Worm (Caenorhabditis elegans) whole organism, L3 larva: ENCODE measurements around the gene F33A8.4.

Experiments used
- R02D3.7 ChIP-seq: fragments of 150-350 bp; optimal IDR thresholded peaks from 2 replicates; lab custom pipeline; 2014; ENCODE audit warnings: missing biosample characterization, missing genetic modification characterization
- ZK546.5 ChIP-seq: sonication (generic microtip); optimal IDR thresholded peaks from 2 replicates; lab custom pipeline; 2017; ENCODE audit warnings: missing biosample characterization, missing genetic modification characterization
- ama-1 ChIP-seq: fragments of 150-350 bp; optimal IDR thresholded peaks from 2 replicates; lab custom pipeline; 2018
- ceh-16 ChIP-seq: sonication (generic microtip); optimal IDR thresholded peaks from 2 replicates; lab custom pipeline; 2017; ENCODE audit warnings: missing biosample characterization, missing genetic modification characterization
- ceh-28 ChIP-seq: fragments of 150-350 bp; optimal IDR thresholded peaks from 2 replicates; lab custom pipeline; 2014; ENCODE audit warnings: missing biosample characterization, missing genetic modification reagents, missing genetic modification characterization
- ceh-82 ChIP-seq: fragments of 150-350 bp; optimal IDR thresholded peaks from 2 replicates; lab custom pipeline; 2014; ENCODE audit warnings: missing biosample characterization, missing genetic modification characterization
- ceh-9 ChIP-seq: sonication (generic microtip); optimal IDR thresholded peaks from 2 replicates; lab custom pipeline; 2018; ENCODE audit warnings: missing biosample characterization, missing genetic modification characterization
- daf-12 ChIP-seq: fragments of 150-350 bp; optimal IDR thresholded peaks from 2 replicates; lab custom pipeline; 2014; ENCODE audit warnings: missing biosample characterization, missing genetic modification reagents, missing genetic modification characterization
- egl-27 ChIP-seq: sonication (generic microtip); optimal IDR thresholded peaks from 4 replicates; lab custom pipeline; 2017; ENCODE audit warnings: missing biosample characterization, missing genetic modification reagents, missing genetic modification characterization
- egl-5 ChIP-seq: fragments of 150-350 bp; optimal IDR thresholded peaks from 2 replicates; lab custom pipeline; 2017; ENCODE audit warnings: missing biosample characterization, missing genetic modification reagents, missing genetic modification characterization, inconsistent platforms
- elt-1 ChIP-seq: fragments of 150-350 bp; optimal IDR thresholded peaks from 2 replicates; lab custom pipeline; 2014; ENCODE audit warnings: missing biosample characterization, missing genetic modification characterization
- elt-2 ChIP-seq: sonication (generic microtip); optimal IDR thresholded peaks from 2 replicates; lab custom pipeline; 2016; ENCODE audit warnings: missing genetic modification reagents, mild to moderate bottlenecking, missing genetic modification characterization, missing compliant biosample characterization
- elt-3 ChIP-seq, 3 experiments: fragments of 150-350 bp in 1 of 3; sonication (generic microtip) in 2 of 3; optimal IDR thresholded peaks; 2 replicates in 2 of 3; 4 replicates in 1 of 3; lab custom pipeline; 2014 to 2017; ENCODE audit warnings: missing biosample characterization in 3 of 3, missing genetic modification characterization in 3 of 3
- eor-1 ChIP-seq, 2 experiments: fragments of 150-350 bp; optimal IDR thresholded peaks; 2 replicates each; lab custom pipeline; 2014 to 2018; ENCODE audit warnings: missing biosample characterization in 2 of 2, missing genetic modification characterization in 2 of 2
- fkh-10 ChIP-seq: sonication (generic microtip); optimal IDR thresholded peaks from 2 replicates; lab custom pipeline; 2017; ENCODE audit warnings: missing biosample characterization, missing genetic modification reagents, missing genetic modification characterization
- fkh-2 ChIP-seq: fragments of 150-350 bp; optimal IDR thresholded peaks from 2 replicates; lab custom pipeline; 2014; ENCODE audit warnings: missing biosample characterization, missing genetic modification reagents, missing genetic modification characterization
- fos-1 ChIP-seq: fragments of 150-350 bp; optimal IDR thresholded peaks from 2 replicates; lab custom pipeline; 2014; ENCODE audit warnings: missing biosample characterization, missing genetic modification characterization
- hmg-11 ChIP-seq: sonication (generic microtip); optimal IDR thresholded peaks from 2 replicates; lab custom pipeline; 2016; ENCODE audit warnings: missing genetic modification characterization, missing compliant biosample characterization
- jun-1 ChIP-seq: fragments of 150-350 bp; optimal IDR thresholded peaks from 2 replicates; lab custom pipeline; 2014; ENCODE audit warnings: missing biosample characterization, missing genetic modification reagents, missing genetic modification characterization
- lin-15B ChIP-seq: fragments of 150-350 bp; optimal IDR thresholded peaks from 2 replicates; lab custom pipeline; 2014; ENCODE audit warnings: missing biosample characterization, missing genetic modification characterization
- lin-39 ChIP-seq: fragments of 150-350 bp; optimal IDR thresholded peaks from 2 replicates; lab custom pipeline; 2018; ENCODE audit warnings: missing biosample characterization, missing genetic modification reagents, missing genetic modification characterization
- lsy-12 ChIP-seq: sonication (generic microtip); optimal IDR thresholded peaks from 2 replicates; lab custom pipeline; 2016; ENCODE audit warnings: mild to moderate bottlenecking, missing genetic modification characterization, missing compliant biosample characterization
- mml-1 ChIP-seq: fragments of 150-350 bp; sonication (generic microtip); optimal IDR thresholded peaks from 3 replicates; lab custom pipeline; 2014; ENCODE audit warnings: missing biosample characterization, missing genetic modification characterization
- nfya-1 ChIP-seq: sonication (generic microtip); optimal IDR thresholded peaks from 2 replicates; lab custom pipeline; 2017; ENCODE audit warnings: missing genetic modification characterization, mild to moderate bottlenecking, missing compliant biosample characterization, antibody characterized with exemption, moderate library complexity; ENCODE audit not compliant: insufficient read depth
- nhr-11 ChIP-seq: fragments of 150-350 bp; optimal IDR thresholded peaks from 2 replicates; lab custom pipeline; 2014; ENCODE audit warnings: missing biosample characterization, missing genetic modification characterization
- nhr-12 ChIP-seq: fragments of 150-350 bp; optimal IDR thresholded peaks from 2 replicates; lab custom pipeline; 2014; ENCODE audit warnings: missing biosample characterization, missing genetic modification characterization
- nhr-23 ChIP-seq: fragments of 150-350 bp; optimal IDR thresholded peaks from 2 replicates; lab custom pipeline; 2014; ENCODE audit warnings: missing biosample characterization, missing genetic modification reagents, missing genetic modification characterization
- nhr-237 ChIP-seq: fragments of 150-350 bp; optimal IDR thresholded peaks from 2 replicates; lab custom pipeline; 2014; ENCODE audit warnings: missing biosample characterization, missing genetic modification characterization
- nhr-25 ChIP-seq: sonication (generic microtip); optimal IDR thresholded peaks from 2 replicates; lab custom pipeline; 2017; ENCODE audit warnings: missing biosample characterization, missing genetic modification characterization
- nhr-28 ChIP-seq: fragments of 150-350 bp; optimal IDR thresholded peaks from 2 replicates; lab custom pipeline; 2014; ENCODE audit warnings: missing biosample characterization, missing genetic modification characterization
- nhr-43 ChIP-seq: sonication (generic microtip); optimal IDR thresholded peaks from 2 replicates; lab custom pipeline; 2016; ENCODE audit warnings: mild to moderate bottlenecking, missing genetic modification characterization, missing compliant biosample characterization; ENCODE audit not compliant: poor library complexity, severe bottlenecking
- nhr-76 ChIP-seq: fragments of 150-350 bp; sonication (generic microtip); optimal IDR thresholded peaks from 5 replicates; lab custom pipeline; 2014; ENCODE audit warnings: missing biosample characterization, missing genetic modification characterization
- nhr-77 ChIP-seq: fragments of 150-350 bp; optimal IDR thresholded peaks from 2 replicates; lab custom pipeline; 2014; ENCODE audit warnings: missing biosample characterization, missing genetic modification characterization
- pha-4 ChIP-seq: fragments of 150-350 bp; optimal IDR thresholded peaks from 2 replicates; lab custom pipeline; 2014; ENCODE audit warnings: missing biosample characterization, missing genetic modification reagents, missing genetic modification characterization
- pqm-1 ChIP-seq: fragments of 150-350 bp; optimal IDR thresholded peaks from 2 replicates; lab custom pipeline; 2017; ENCODE audit warnings: missing biosample characterization, missing genetic modification characterization, inconsistent platforms
- sea-2 ChIP-seq: fragments of 150-350 bp; sonication (generic microtip); optimal IDR thresholded peaks from 4 replicates; lab custom pipeline; 2014; ENCODE audit warnings: missing biosample characterization, missing genetic modification reagents, missing genetic modification characterization
- skn-1 ChIP-seq: fragments of 150-350 bp; optimal IDR thresholded peaks from 2 replicates; lab custom pipeline; 2014; ENCODE audit warnings: missing biosample characterization, missing genetic modification characterization
- snpc-4 ChIP-seq: fragments of 150-350 bp; optimal IDR thresholded peaks from 2 replicates; lab custom pipeline; 2014; ENCODE audit warnings: missing biosample characterization, missing genetic modification characterization
- tbx-2 ChIP-seq: sonication (generic microtip); optimal IDR thresholded peaks from 2 replicates; lab custom pipeline; 2016; ENCODE audit warnings: mild to moderate bottlenecking, missing genetic modification characterization, missing compliant biosample characterization
- unc-39 ChIP-seq: sonication (generic microtip); optimal IDR thresholded peaks from 4 replicates; lab custom pipeline; 2017; ENCODE audit warnings: missing biosample characterization, missing genetic modification characterization
- unc-62 ChIP-seq: fragments of 150-350 bp; sonication (generic microtip); optimal IDR thresholded peaks from 4 replicates; lab custom pipeline; 2014; ENCODE audit warnings: missing biosample characterization, missing genetic modification reagents, missing genetic modification characterization
- zag-1 ChIP-seq: fragments of 150-350 bp; optimal IDR thresholded peaks from 2 replicates; lab custom pipeline; 2014; ENCODE audit warnings: missing biosample characterization, missing genetic modification characterization
- ztf-4 ChIP-seq: fragments of 150-350 bp; optimal IDR thresholded peaks from 2 replicates; lab custom pipeline; 2014; ENCODE audit warnings: missing biosample characterization, missing genetic modification characterization

Gene F33A8.4

DNA sequence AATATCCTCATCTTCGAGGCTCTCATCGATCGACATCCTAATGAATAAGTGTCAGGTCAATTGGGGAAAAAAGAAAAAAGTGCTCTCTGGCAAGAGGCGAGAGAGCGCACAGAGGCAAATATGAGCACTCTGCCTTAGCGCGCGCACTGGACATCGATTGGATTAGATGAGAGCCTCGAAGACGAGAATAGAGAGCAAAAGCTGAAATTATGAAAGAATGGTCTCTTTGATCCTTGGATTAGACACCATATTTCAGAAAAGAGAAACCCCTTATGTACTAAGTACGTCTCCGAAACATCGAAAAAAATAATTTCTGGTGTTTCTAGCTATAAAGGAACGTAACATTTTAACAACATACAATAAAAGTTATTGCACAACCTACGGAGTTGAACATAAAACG is 6.4 kb upstream of the F33A8.4 start, which contains the start of gene F45E10.2:
TSS of gene F45E10.2 (minus strand) at position 101 of the 400 bp plus-strand sequence.
- TF ChIP-seq ceh-82 (tag; lab: Kevin White, UChicago) (no peak), ZK546.5 (tag; lab: Kevin White, UChicago) (no peak), egl-5 (tag; lab: Kevin White, UChicago) (no peak), elt-1 (no peak), pha-4 (no peak), lin-39 (tag; lab: Kevin White, UChicago) (no peak), lsy-12 (tag; lab: Kevin White, UChicago) (no peak), mml-1 (tag; lab: Kevin White, UChicago) (no peak), jun-1 (no peak), ceh-16 (tag; lab: Kevin White, UChicago) (no peak), nhr-43 (tag; lab: Kevin White, UChicago) (no peak), eor-1 (tag; optimal IDR thresholded peaks at IDR 0.05; lab: Kevin White, UChicago) (no peak), nfya-1 (tag; lab: Kevin White, UChicago) (no peak), nhr-23 (tag; lab: Kevin White, UChicago) (no peak), fos-1 (no peak), tbx-2 (tag; lab: Kevin White, UChicago) (no peak), skn-1 (tag; lab: Kevin White, UChicago) (no peak), nhr-11 (tag; lab: Kevin White, UChicago) (no peak), lin-15B (no peak), daf-12 (tag; lab: Kevin White, UChicago) (no peak)

DNA sequence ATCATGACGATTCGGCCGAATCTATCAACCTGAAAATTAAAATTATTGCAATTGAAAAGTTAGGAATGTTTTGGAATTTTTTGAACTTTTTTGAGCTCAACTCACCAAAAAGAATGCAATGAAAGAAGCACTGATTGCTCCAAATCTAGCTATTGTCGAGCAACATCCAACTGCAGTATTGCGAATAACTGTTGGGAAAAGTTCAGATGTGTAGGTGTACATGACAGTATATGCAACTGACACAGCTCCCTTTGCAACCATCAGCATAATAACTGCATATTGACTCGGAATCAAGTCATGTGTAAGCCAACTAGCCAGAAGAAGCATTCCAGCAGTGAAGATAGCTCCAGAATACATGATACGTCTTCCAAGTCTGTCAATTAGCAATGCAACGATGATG is 3.7 kb upstream of the F33A8.4 start:
- no peak for TF ChIP-seq tbx-2 (tag; lab: Kevin White, UChicago)
- no peak for TF ChIP-seq nhr-11 (tag; lab: Kevin White, UChicago)
- TF ChIP-seq egl-5 (tag; lab: Kevin White, UChicago) = no peak
- TF ChIP-seq nhr-237 (tag; lab: Kevin White, UChicago) = no peak
- TF ChIP-seq sea-2 = no peak
- no peak for TF ChIP-seq elt-1
- no peak for TF ChIP-seq ceh-16 (tag; lab: Kevin White, UChicago)
- no peak for TF ChIP-seq ceh-82 (tag; lab: Kevin White, UChicago)
- TF ChIP-seq unc-39 (tag; lab: Kevin White, UChicago) = no peak
- no peak for TF ChIP-seq ztf-4 (tag; lab: Kevin White, UChicago)
- no peak for TF ChIP-seq elt-2 (tag; lab: Kevin White, UChicago)
- TF ChIP-seq nhr-28 (tag; lab: Kevin White, UChicago) = no peak
- TF ChIP-seq daf-12 (tag; lab: Kevin White, UChicago) = no peak
- TF ChIP-seq nhr-12 (tag; lab: Kevin White, UChicago) = no peak
- no peak for TF ChIP-seq unc-62 (GFP tag; lab: Kevin White, UChicago)
- TF ChIP-seq nhr-43 (tag; lab: Kevin White, UChicago) = no peak
- TF ChIP-seq jun-1 = no peak

DNA sequence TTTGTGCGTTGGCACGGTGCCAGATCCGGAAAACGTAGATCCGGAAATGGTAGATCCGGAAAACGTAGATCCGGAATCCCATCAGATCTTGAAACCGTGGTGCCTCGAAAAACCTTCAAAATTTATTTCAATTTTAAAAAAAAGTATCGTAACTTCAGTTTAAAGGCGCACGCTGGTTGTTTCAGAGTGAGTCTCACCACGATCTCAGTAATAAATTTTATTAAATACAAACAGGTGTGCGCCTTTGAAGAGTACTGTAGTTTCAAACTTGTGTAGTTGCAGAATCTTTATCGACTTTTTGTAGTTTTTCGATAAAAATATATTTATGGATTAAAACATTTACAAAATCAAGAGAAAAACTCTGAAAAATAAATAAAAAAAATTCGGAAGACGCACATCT is 1.8 kb upstream of the F33A8.4 start:
- no peak for TF ChIP-seq ZK546.5 (tag; lab: Kevin White, UChicago)
- no peak for TF ChIP-seq nhr-77
- TF ChIP-seq jun-1 = no peak
- TF ChIP-seq ceh-9 = no peak
- no peak for TF ChIP-seq nhr-28 (tag; lab: Kevin White, UChicago)

- peak; percentile 50 for TF ChIP-seq nhr-23 (tag; lab: Kevin White, UChicago)
- TF ChIP-seq nhr-43 (tag; lab: Kevin White, UChicago) = no peak
- peak; percentile 67 for TF ChIP-seq nfya-1 (tag; lab: Kevin White, UChicago)
- no peak for TF ChIP-seq pqm-1 (tag; lab: Kevin White, UChicago)
- TF ChIP-seq zag-1 (tag; lab: Kevin White, UChicago) = no peak
- no peak for TF ChIP-seq nhr-11 (tag; lab: Kevin White, UChicago)
- no peak for TF ChIP-seq nhr-76 (tag; lab: Kevin White, UChicago)
- TF ChIP-seq nhr-237 (tag; lab: Kevin White, UChicago) = no peak
- TF ChIP-seq R02D3.7 = no peak
- TF ChIP-seq lin-15B = peak; percentile 57
- peak; percentile 28 for TF ChIP-seq hmg-11 (tag; lab: Kevin White, UChicago)
- no peak for TF ChIP-seq ama-1 (lab: Kevin White, UChicago)
- peak; percentile 0 for TF ChIP-seq ceh-28 (tag; lab: Kevin White, UChicago)
- no peak for TF ChIP-seq eor-1 (tag; optimal IDR thresholded peaks at IDR 0.05; lab: Kevin White, UChicago)
- TF ChIP-seq egl-5 (tag; lab: Kevin White, UChicago) = no peak
- no peak for TF ChIP-seq egl-27
- TF ChIP-seq nhr-12 (tag; lab: Kevin White, UChicago) = no peak
- no peak for TF ChIP-seq ceh-82 (tag; lab: Kevin White, UChicago)
- TF ChIP-seq elt-2 (tag; lab: Kevin White, UChicago) = peak; percentile 18
- TF ChIP-seq unc-39 (tag; lab: Kevin White, UChicago) = no peak
- peak; percentile 39 for TF ChIP-seq nhr-25 (tag; lab: Kevin White, UChicago)
- TF ChIP-seq nhr-77 = no peak
- no peak for TF ChIP-seq pha-4
- no peak for TF ChIP-seq ceh-9
- TF ChIP-seq snpc-4 (tag; lab: Kevin White, UChicago) = peak; percentile 3
- no peak for TF ChIP-seq nhr-28 (tag; lab: Kevin White, UChicago)
- TF ChIP-seq elt-3 (tag; optimal IDR thresholded peaks at IDR 0.05; lab: Kevin White, UChicago) = no peak
- TF ChIP-seq ztf-4 (tag; lab: Kevin White, UChicago) = no peak
- TF ChIP-seq fkh-10 (GFP tag; lab: Kevin White, UChicago) = no peak
- no peak for TF ChIP-seq skn-1 (tag; lab: Kevin White, UChicago)
- TF ChIP-seq tbx-2 (tag; lab: Kevin White, UChicago) = no peak
- peak; percentile 42 for TF ChIP-seq lin-39 (tag; lab: Kevin White, UChicago)
- TF ChIP-seq fkh-2 (tag; lab: Kevin White, UChicago) = no peak
- TF ChIP-seq sea-2 = no peak
- TF ChIP-seq mml-1 (tag; lab: Kevin White, UChicago) = no peak
Observed at ce11 chrII:11049876-11050275, 1.0 kb upstream of the F33A8.4 start, which contains the start of the genes sdhd-1 and ilkp-1. sdhd-1 (minus strand) TSS chrII:11049913. ilkp-1 (plus strand) TSS chrII:11050255.
